Worm (Caenorhabditis elegans): ENCODE data around the gene F53C11.9.

F53C11.9 gene

DNA sequence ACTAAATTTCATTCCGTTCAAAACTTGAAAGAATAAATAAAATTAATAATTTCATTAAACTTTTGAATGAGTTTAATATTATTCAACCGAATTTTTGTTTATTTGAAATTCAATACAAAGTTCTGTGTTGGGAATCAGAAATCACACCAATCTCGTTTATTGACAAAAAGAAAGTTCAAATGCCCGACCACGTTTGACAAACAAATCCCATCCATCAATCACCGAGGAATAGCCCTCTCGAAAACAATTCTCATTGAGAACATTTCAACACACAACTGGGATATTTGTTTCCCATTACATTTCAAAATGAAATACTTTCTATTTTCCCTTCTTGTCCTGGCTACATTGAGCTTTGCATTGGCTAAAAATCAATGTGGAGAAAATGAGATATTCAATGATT lies at the start of gene F53C11.9:
F53C11.9 (plus strand) TSS at position 159 of the 400 bp plus-strand sequence.
- TF ChIP-seq ceh-13 (GFP tag; optimal IDR thresholded peaks at IDR 0.05) (no peak), hmg-4 (GFP tag; optimal IDR thresholded peaks at IDR 0.05) (no peak), ets-7 (tag; optimal IDR thresholded peaks at IDR 0.05) (no peak), ama-1 (optimal IDR thresholded peaks at IDR 0.05) (no peak), F13C5.2 (tag; optimal IDR thresholded peaks at IDR 0.05) (no peak), sea-1 (GFP tag; conservative IDR thresholded peaks at IDR 0.05) (no peak), B0310.2 (tag; optimal IDR thresholded peaks at IDR 0.05) (no peak), aly-1 (tag; optimal IDR thresholded peaks at IDR 0.05) (no peak), hmbx-1 (tag; optimal IDR thresholded peaks at IDR 0.05) (no peak), tbx-11 (GFP tag; IDR thresholded peaks at IDR 0.05) (no peak), ceh-36 (tag; optimal IDR thresholded peaks at IDR 0.05) (no peak), flt-1 (GFP tag; IDR thresholded peaks at IDR 0.05) (no peak)

DNA sequence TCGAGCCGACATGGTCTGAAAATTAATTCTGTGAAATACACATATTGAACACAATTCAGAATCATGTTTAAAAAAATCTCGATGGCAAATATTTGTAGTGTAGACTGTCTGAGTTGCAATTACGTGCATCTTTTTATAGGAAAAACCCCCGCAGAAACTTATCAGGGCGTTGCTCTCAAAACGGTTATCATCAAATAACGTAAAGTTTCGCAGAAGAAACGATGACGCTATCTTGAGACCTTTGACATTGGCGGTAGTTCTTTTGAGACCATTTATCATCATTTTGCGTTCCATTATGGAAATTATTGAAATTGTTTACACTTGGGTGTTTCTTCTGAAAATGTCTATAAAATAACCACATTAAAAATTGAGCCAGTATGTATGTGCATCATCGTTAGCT lies 47.1 kb upstream of the F53C11.9 start, which contains the start of gene dct-17:
dct-17 (minus strand) TSS at position 23 of the 400 bp plus-strand sequence.
- TF ChIP-seq sea-1 (GFP tag; conservative IDR thresholded peaks at IDR 0.05) (no peak), aly-1 (tag; optimal IDR thresholded peaks at IDR 0.05) (no peak), ceh-13 (GFP tag; optimal IDR thresholded peaks at IDR 0.05) (no peak), ets-7 (tag; optimal IDR thresholded peaks at IDR 0.05) (no peak), hmg-4 (GFP tag; optimal IDR thresholded peaks at IDR 0.05) (no peak), ceh-36 (tag; optimal IDR thresholded peaks at IDR 0.05) (no peak), tbx-37 (GFP tag; conservative IDR thresholded peaks at IDR 0.05) (no peak), hmbx-1 (tag; optimal IDR thresholded peaks at IDR 0.05) (no peak), F13C5.2 (tag; optimal IDR thresholded peaks at IDR 0.05) (no peak), hnd-1 (tag; optimal IDR thresholded peaks at IDR 0.05) (no peak), ama-1 (optimal IDR thresholded peaks at IDR 0.05) (no peak), pes-1 (GFP tag; IDR thresholded peaks at IDR 0.05) (no peak), B0310.2 (tag; optimal IDR thresholded peaks at IDR 0.05) (no peak), scrt-1 (GFP tag; IDR thresholded peaks at IDR 0.05) (no peak), flt-1 (GFP tag; IDR thresholded peaks at IDR 0.05) (no peak)

DNA sequence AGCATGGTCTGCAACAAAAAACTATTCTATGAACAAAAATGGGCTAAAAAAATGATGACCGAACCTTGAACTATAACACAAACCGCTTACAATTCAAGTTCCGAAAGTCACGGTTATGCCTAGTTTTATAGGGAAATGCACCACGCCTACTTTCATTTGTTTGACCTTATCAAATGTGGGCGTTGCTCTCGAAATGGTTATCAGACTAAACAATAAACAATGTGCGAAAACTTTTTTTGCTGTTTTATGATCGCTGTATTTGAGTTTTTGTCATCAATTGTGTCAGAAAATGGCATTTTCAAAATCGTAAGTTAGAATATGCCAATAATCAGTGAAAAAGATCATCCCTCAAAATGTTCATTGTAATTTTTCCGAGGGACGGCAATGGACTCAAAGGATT lies 41.7 kb upstream of the F53C11.9 start, which contains the start of gene F35E12.6:
F35E12.6 (minus strand) TSS at position 101 of the 400 bp plus-strand sequence.
- TF ChIP-seq tbx-11 (GFP tag; IDR thresholded peaks at IDR 0.05) (no peak), tbx-37 (GFP tag; conservative IDR thresholded peaks at IDR 0.05) (no peak), hmbx-1 (tag; optimal IDR thresholded peaks at IDR 0.05) (no peak), hnd-1 (tag; optimal IDR thresholded peaks at IDR 0.05) (no peak), F13C5.2 (tag; optimal IDR thresholded peaks at IDR 0.05) (no peak), sea-1 (GFP tag; conservative IDR thresholded peaks at IDR 0.05) (no peak), tra-4 (tag; optimal IDR thresholded peaks at IDR 0.05) (no peak), hmg-4 (GFP tag; optimal IDR thresholded peaks at IDR 0.05) (no peak), ama-1 (optimal IDR thresholded peaks at IDR 0.05) (no peak), flt-1 (GFP tag; IDR thresholded peaks at IDR 0.05) (no peak), B0310.2 (tag; optimal IDR thresholded peaks at IDR 0.05) (no peak), ceh-36 (tag; optimal IDR thresholded peaks at IDR 0.05) (no peak), scrt-1 (GFP tag; IDR thresholded peaks at IDR 0.05) (no peak)

DNA sequence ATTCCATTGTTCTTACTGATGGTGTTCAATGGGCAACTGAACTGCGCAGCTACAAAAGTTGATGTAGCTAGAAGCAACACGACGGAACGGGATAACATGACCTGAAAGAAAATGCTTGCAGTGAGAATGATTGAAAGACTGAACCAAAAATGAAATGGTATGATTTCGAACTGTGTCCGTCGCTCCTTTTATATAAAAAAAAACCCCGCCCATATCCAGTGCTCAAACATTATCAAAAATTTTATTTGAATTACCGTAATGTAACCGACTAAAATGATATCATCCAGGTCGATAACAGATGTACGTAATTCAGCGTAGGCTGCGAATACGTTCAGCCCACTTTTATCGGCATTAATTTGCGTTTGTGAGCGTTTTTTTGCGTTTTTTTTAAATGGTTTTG lies 39.4 kb upstream of the F53C11.9 start, which contains the start of gene irg-5:
irg-5 (minus strand) TSS at position 101 of the 400 bp plus-strand sequence.
- TF ChIP-seq tra-4 (tag; optimal IDR thresholded peaks at IDR 0.05) = no peak
- no peak for TF ChIP-seq hmbx-1 (tag; optimal IDR thresholded peaks at IDR 0.05)
- TF ChIP-seq tbx-11 (GFP tag; IDR thresholded peaks at IDR 0.05) = no peak
- no peak for TF ChIP-seq flt-1 (GFP tag; IDR thresholded peaks at IDR 0.05)
- no peak for TF ChIP-seq pes-1 (GFP tag; IDR thresholded peaks at IDR 0.05)
- no peak for TF ChIP-seq sea-1 (GFP tag; conservative IDR thresholded peaks at IDR 0.05)
- TF ChIP-seq ama-1 (optimal IDR thresholded peaks at IDR 0.05) = no peak
- no peak for TF ChIP-seq hmg-4 (GFP tag; optimal IDR thresholded peaks at IDR 0.05)
- no peak for TF ChIP-seq F13C5.2 (tag; optimal IDR thresholded peaks at IDR 0.05)
- TF ChIP-seq hnd-1 (tag; optimal IDR thresholded peaks at IDR 0.05) = no peak
- TF ChIP-seq ceh-36 (tag; optimal IDR thresholded peaks at IDR 0.05) = no peak
- no peak for TF ChIP-seq B0310.2 (tag; optimal IDR thresholded peaks at IDR 0.05)
- no peak for TF ChIP-seq ets-7 (tag; optimal IDR thresholded peaks at IDR 0.05)
- no peak for TF ChIP-seq tbx-37 (GFP tag; conservative IDR thresholded peaks at IDR 0.05)
- no peak for TF ChIP-seq scrt-1 (GFP tag; IDR thresholded peaks at IDR 0.05)
- TF ChIP-seq aly-1 (tag; optimal IDR thresholded peaks at IDR 0.05) = no peak
- TF ChIP-seq ceh-13 (GFP tag; optimal IDR thresholded peaks at IDR 0.05) = no peak

DNA sequence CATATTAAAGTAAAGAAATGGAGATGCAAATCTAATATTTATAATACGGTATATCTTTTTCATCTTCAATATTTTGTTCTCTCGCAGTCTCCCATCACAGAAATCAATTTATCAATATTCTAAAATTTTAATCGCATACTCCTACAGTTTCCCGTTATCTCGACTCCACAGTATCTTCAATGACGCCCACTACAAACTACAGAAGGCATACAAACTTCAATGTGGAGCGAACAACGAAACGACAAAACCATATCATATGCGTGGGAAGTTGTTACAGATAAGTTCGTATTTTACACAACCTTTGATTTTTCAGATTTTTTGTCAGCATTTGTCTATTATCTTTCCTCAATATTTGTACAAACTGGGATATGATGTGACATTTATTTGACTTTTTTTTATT lies 37.9 kb upstream of the F53C11.9 start:
- TF ChIP-seq hmg-4 (GFP tag; optimal IDR thresholded peaks at IDR 0.05) = no peak
- TF ChIP-seq flt-1 (GFP tag; IDR thresholded peaks at IDR 0.05) = no peak

DNA sequence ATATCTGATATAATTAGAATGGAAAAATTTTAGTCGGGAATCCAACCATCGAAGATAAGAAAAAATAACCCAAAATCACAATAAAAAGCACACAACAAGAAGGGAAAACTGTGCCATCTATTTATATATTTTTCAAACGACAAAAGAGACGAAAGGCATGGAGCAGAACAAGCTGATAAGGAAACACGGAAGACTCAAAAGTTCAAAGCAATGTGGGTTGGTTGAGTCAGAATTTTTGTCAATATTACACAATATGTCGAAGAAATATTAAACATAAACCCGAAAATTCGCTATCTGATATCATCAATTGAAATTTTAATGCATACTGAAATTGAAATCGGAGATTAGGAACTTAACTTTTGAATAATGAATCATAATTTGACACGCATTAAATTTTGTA lies 32.9 kb upstream of the F53C11.9 start, which contains the start of gene F35E12.9:
F35E12.9 (minus strand) TSS at position 227 of the 400 bp plus-strand sequence.
- TF ChIP-seq flt-1 (GFP tag; IDR thresholded peaks at IDR 0.05) (no peak), tra-4 (tag; optimal IDR thresholded peaks at IDR 0.05) (no peak), tbx-11 (GFP tag; IDR thresholded peaks at IDR 0.05) (no peak), ceh-36 (tag; optimal IDR thresholded peaks at IDR 0.05) (no peak), ceh-13 (GFP tag; optimal IDR thresholded peaks at IDR 0.05) (no peak), aly-1 (tag; optimal IDR thresholded peaks at IDR 0.05) (no peak)

DNA sequence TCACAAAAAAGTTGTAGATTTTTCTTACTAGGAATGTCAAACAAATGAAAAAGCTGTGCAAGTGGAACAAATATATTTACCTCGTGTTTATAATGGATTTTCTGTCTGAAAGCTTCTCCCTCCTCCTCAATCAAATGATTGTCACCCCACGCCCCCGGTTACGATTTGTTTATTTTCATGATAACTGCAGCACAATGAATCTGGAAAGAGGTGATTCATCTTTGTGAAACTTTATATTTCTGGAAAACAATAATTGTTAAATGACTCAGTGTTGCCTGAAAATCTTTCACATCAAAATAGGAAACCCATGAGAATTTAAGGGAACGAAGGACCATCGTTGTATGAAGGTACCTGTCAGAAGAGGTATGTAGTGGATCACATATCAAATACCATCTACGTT lies 29.2 kb upstream of the F53C11.9 start, which contains the start of gene F35E12.10:
F35E12.10 (minus strand) TSS at position 101 of the 400 bp plus-strand sequence.
- TF ChIP-seq flt-1 (GFP tag; IDR thresholded peaks at IDR 0.05) (no peak), ets-7 (tag; optimal IDR thresholded peaks at IDR 0.05) (no peak), B0310.2 (tag; optimal IDR thresholded peaks at IDR 0.05) (no peak), hmbx-1 (tag; optimal IDR thresholded peaks at IDR 0.05) (no peak), tra-4 (tag; optimal IDR thresholded peaks at IDR 0.05) (no peak), tbx-11 (GFP tag; IDR thresholded peaks at IDR 0.05) (no peak), ama-1 (optimal IDR thresholded peaks at IDR 0.05) (no peak), sea-1 (GFP tag; conservative IDR thresholded peaks at IDR 0.05) (no peak), ceh-36 (tag; optimal IDR thresholded peaks at IDR 0.05) (no peak), hnd-1 (tag; optimal IDR thresholded peaks at IDR 0.05) (no peak), pes-1 (GFP tag; IDR thresholded peaks at IDR 0.05) (no peak), scrt-1 (GFP tag; IDR thresholded peaks at IDR 0.05) (no peak), hmg-4 (GFP tag; optimal IDR thresholded peaks at IDR 0.05) (no peak), ceh-13 (GFP tag; optimal IDR thresholded peaks at IDR 0.05) (no peak), aly-1 (tag; optimal IDR thresholded peaks at IDR 0.05) (no peak), tbx-37 (GFP tag; conservative IDR thresholded peaks at IDR 0.05) (no peak), F13C5.2 (tag; optimal IDR thresholded peaks at IDR 0.05) (no peak)

Data from whole organism, early embryonic.